Worm (Caenorhabditis elegans): Measurements from ENCODE around the gene pas-2.

Gene pas-2

DNA sequence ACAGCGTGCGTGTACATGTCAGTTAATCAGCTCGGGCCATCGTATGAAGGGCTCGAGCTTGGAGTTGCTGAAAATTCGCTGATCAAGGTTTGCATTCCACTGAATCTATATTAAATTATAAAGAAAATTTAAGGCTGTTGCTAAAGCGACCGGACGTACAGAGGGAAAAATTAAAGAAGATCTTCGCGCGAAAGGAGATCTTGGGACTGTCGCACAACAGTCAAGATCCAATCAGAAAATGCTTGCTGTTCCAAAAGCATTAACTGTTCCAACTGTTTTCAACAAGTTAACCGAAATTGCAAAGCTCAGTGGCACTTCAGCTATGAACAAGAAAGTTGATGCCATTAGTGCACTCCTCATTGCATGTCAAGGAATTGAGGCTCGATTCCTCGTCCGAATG lies 44.2 kb downstream of the pas-2 start:
- no peak for TF ChIP-seq sox-4 (tag; optimal IDR thresholded peaks at IDR 0.05)
- no peak for TF ChIP-seq ceh-34 (tag; optimal IDR thresholded peaks at IDR 0.05)
- TF ChIP-seq ahr-1 (tag; optimal IDR thresholded peaks at IDR 0.05), result no peak
- no peak for TF ChIP-seq lim-6 (tag; optimal IDR thresholded peaks at IDR 0.05)
- TF ChIP-seq sdc-2 (tag; optimal IDR thresholded peaks at IDR 0.05), result no peak
- TF ChIP-seq ceh-19 (GFP tag; optimal IDR thresholded peaks at IDR 0.05), result no peak
- no peak for TF ChIP-seq gmeb-2 (tag; optimal IDR thresholded peaks at IDR 0.05)
- TF ChIP-seq ceh-30 (tag; optimal IDR thresholded peaks at IDR 0.05), result no peak
- no peak for TF ChIP-seq ceh-45 (GFP tag; IDR thresholded peaks at IDR 0.05)
- TF ChIP-seq eyg-1 (tag; optimal IDR thresholded peaks at IDR 0.05), result no peak
- TF ChIP-seq nhr-232 (tag; optimal IDR thresholded peaks at IDR 0.05), result no peak
- TF ChIP-seq C08G9.2 (tag; optimal IDR thresholded peaks at IDR 0.05), result no peak
- no peak for TF ChIP-seq K02D7.2 (tag; optimal IDR thresholded peaks at IDR 0.05)
- TF ChIP-seq ama-1 (optimal IDR thresholded peaks at IDR 0.05), result no peak
- no peak for TF ChIP-seq rnt-1 (tag; optimal IDR thresholded peaks at IDR 0.05)
- no peak for TF ChIP-seq dve-1 (tag; optimal IDR thresholded peaks at IDR 0.05)
- TF ChIP-seq ceh-9 (tag; optimal IDR thresholded peaks at IDR 0.05), result no peak

DNA sequence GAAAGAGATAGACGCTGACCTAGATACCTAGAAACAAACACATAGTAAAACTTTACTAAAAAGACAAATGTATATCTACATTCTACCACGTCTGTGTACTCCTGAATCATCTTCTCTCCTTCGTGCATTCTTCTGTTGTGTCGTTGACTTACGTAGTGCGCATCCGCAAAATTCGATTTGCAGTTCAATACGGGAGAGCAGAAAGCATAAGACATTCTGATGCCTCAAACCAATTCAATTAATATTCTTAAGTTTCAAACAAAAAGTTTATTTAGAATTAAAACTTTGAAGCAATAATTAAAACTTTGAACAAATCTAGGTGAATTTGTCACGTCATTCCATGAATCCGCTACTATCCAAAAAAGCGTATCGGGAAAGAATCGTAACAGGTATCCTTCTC lies 46.7 kb downstream of the pas-2 start:
- no peak for TF ChIP-seq ceh-31 (tag; optimal IDR thresholded peaks at IDR 0.05)
- TF ChIP-seq fkh-6 (tag; optimal IDR thresholded peaks at IDR 0.05), result no peak
- TF ChIP-seq unc-42 (tag; optimal IDR thresholded peaks at IDR 0.05), result peak; percentile 88
- TF ChIP-seq nhr-11 (tag; optimal IDR thresholded peaks at IDR 0.05), result no peak
- TF ChIP-seq sdc-2 (tag; optimal IDR thresholded peaks at IDR 0.05), result no peak

DNA sequence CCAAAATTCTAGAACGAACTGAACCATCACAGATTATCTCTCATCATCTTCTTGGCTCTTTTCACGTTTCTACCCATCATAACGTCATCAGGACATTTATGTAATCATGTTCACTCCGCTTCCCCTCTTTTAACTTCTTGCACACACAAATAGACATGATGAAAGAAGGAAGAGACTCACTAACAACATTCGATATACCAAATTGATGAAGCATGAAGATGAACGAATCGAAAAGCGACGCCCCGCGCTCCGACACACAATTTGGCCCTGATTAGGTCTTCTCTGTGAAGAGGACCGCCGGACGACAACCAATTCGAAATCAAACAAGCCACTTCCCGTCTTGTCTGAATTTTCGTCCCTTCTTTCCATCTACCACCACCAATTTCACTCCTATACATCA lies 48.3 kb downstream of the pas-2 start:
- peak; percentile 67 for TF ChIP-seq unc-42 (tag; optimal IDR thresholded peaks at IDR 0.05)
- no peak for TF ChIP-seq nfya-1 (tag; optimal IDR thresholded peaks at IDR 0.05)
